Worm (Caenorhabditis elegans): ENCODE results near the gene W04G3.11.

The W04G3.11 gene

DNA sequence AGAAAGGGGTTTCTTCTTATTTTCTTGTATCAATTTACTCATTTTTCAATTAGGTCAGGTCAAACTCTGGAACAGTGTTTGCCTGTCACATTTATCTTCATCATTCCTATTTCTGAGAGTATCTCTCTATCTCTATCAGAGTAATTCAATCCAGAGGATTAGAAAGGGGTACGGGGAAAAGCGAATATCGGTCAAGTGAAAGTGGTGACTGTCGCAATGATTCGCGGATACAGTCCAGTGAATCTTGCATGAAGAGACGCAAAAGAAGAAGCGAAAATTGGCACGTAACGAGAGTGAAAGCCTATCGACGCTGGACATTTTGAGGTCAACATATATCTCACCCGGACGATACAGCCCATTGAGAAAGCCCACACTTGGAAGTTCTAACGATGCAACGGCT is 24.2 kb upstream of the W04G3.11 start, which contains the start of gene lpr-4:
lpr-4 (plus strand) TSS at position 328 of the 400 bp plus-strand sequence.
- TF ChIP-seq lin-38 (GFP tag; IDR thresholded peaks at IDR 0.05) (no peak), mxl-3 (GFP tag; optimal IDR thresholded peaks at IDR 0.05) (no peak), nhr-28 (tag; optimal IDR thresholded peaks at IDR 0.05) (peak; percentile 19), egl-43 (GFP tag; IDR thresholded peaks at IDR 0.05) (peak; percentile 34; the same call in 1 of the 2 replicates), unc-62 (GFP tag; optimal IDR thresholded peaks at IDR 0.05 in 1 of 2) (peak in 1 of 2 experiments; percentile 91), unc-62 (tag; optimal IDR thresholded peaks at IDR 0.05) (no peak), mep-1 (tag; optimal IDR thresholded peaks at IDR 0.05) (no peak), F10B5.3 (tag; optimal IDR thresholded peaks at IDR 0.05) (no peak), duxl-1 (tag; optimal IDR thresholded peaks at IDR 0.05; ENCODE audit: poor library complexity) (no peak), Y75B8A.6 (GFP tag; IDR thresholded peaks at IDR 0.05) (no peak), unc-130 (GFP tag; optimal IDR thresholded peaks at IDR 0.05) (no peak), zfp-3 (GFP tag; conservative IDR thresholded peaks at IDR 0.05) (no peak), mdt-29 (GFP tag; IDR thresholded peaks at IDR 0.05) (no peak), tra-1 (GFP tag; IDR thresholded peaks at IDR 0.05) (no peak), daf-19 (GFP tag; conservative IDR thresholded peaks at IDR 0.05) (no peak), nhr-48 (tag; optimal IDR thresholded peaks at IDR 0.05) (no peak), lin-15B (tag; optimal IDR thresholded peaks at IDR 0.05) (no peak), F44E2.7 (GFP tag; IDR thresholded peaks at IDR 0.05) (no peak), tag-97 (GFP tag; IDR thresholded peaks at IDR 0.05) (no peak), hlh-11 (tag; optimal IDR thresholded peaks at IDR 0.05) (peak; percentile 52), F37D6.2 (tag; optimal IDR thresholded peaks at IDR 0.05) (no peak), lsy-2 (tag; optimal IDR thresholded peaks at IDR 0.05) (no peak), dmd-8 (GFP tag; IDR thresholded peaks at IDR 0.05) (no peak)

DNA sequence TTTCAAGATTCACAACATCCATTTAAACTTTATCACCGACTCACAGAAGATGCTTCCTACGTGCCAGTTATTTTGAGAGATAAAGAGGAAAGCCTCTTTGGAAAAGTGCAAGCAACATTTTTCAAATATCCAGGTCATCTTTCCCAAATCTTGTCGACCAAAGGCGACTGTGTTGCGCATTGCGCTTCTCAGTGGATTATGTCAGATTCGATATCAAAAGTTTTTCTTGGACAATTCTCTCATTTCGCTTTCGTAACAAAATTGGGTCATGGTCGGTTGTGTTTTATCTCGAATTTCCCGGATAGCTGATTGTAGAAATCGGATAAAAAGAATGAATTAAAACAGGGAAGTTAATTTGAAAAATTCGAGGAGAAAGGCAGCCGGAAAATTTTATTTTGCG is 21.7 kb upstream of the W04G3.11 start:
- no peak for TF ChIP-seq jun-1 (tag; optimal IDR thresholded peaks at IDR 0.05)
- no peak for TF ChIP-seq ceh-62 (tag; optimal IDR thresholded peaks at IDR 0.05)
- TF ChIP-seq aly-2 (tag; optimal IDR thresholded peaks at IDR 0.05), result no peak
- TF ChIP-seq nhr-48 (tag; optimal IDR thresholded peaks at IDR 0.05), result no peak
- TF ChIP-seq dve-1 (tag; optimal IDR thresholded peaks at IDR 0.05; ENCODE audit: insufficient read depth), result no peak
- no peak for TF ChIP-seq php-3 (GFP tag; IDR thresholded peaks at IDR 0.05)
- TF ChIP-seq nhr-10 (tag; optimal IDR thresholded peaks at IDR 0.05), result no peak
- TF ChIP-seq lsy-2 (tag; optimal IDR thresholded peaks at IDR 0.05), result no peak
- TF ChIP-seq mxl-2 (GFP tag; conservative IDR thresholded peaks at IDR 0.05), result no peak
- no peak for TF ChIP-seq ceh-44 (GFP tag; IDR thresholded peaks at IDR 0.05)
- TF ChIP-seq mdt-29 (GFP tag; IDR thresholded peaks at IDR 0.05), result no peak

DNA sequence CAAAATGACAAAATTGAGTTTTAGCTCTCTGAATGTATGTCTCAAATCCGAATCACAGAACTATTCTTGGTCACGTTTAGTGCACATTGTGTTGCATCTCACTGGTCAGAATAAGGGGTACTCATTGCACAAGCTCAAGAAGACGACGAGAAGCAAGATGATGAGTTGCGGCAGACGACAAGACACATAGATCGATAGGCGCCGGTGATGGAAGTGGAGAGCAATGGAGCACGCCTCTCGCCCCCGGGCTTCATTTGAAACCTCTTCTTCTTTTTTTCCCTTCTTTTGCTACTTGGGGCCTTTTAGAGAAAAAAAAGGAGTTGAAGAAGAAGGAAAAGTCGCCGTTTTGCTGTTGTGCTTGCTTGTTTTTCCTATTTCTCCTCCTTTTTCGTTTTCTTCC is 20.7 kb upstream of the W04G3.11 start, which contains the start of gene apt-9:
apt-9 (plus strand) TSS at position 194 of the 400 bp plus-strand sequence.
- TF ChIP-seq mep-1 (tag; optimal IDR thresholded peaks at IDR 0.05), result peak; percentile 47
- TF ChIP-seq mxl-2 (GFP tag; conservative IDR thresholded peaks at IDR 0.05), result no peak
- peak in 1 of 2 experiments; percentile 50 for TF ChIP-seq lsy-2 (tag; optimal IDR thresholded peaks at IDR 0.05)
- no peak for TF ChIP-seq ceh-82 (tag; optimal IDR thresholded peaks at IDR 0.05)
- TF ChIP-seq mdl-1 (tag; optimal IDR thresholded peaks at IDR 0.05), result peak in 1 of 2 experiments; percentile 26
- 0 out of 2 replicates have a peak, but pooled peaks have one; percentile 18 for TF ChIP-seq vab-7 (GFP tag; IDR thresholded peaks at IDR 0.05)
- TF ChIP-seq lin-13 (GFP tag; optimal IDR thresholded peaks at IDR 0.05), result no peak
- TF ChIP-seq ceh-28 (tag; optimal IDR thresholded peaks at IDR 0.05), result peak; percentile 16
- no peak for TF ChIP-seq nhr-11 (tag; optimal IDR thresholded peaks at IDR 0.05)
- TF ChIP-seq lin-38 (GFP tag; IDR thresholded peaks at IDR 0.05), result no peak
- peak; percentile 64; the same call in 1 of the 2 replicates for TF ChIP-seq hmg-1.1 (GFP tag; IDR thresholded peaks at IDR 0.05)
- no peak for TF ChIP-seq unc-130 (GFP tag; optimal IDR thresholded peaks at IDR 0.05)
- peak; percentile 58 for TF ChIP-seq fkh-10 (GFP tag; optimal IDR thresholded peaks at IDR 0.05)
- TF ChIP-seq set-16 (GFP tag; IDR thresholded peaks at IDR 0.05), result peak; percentile 17; the same call in 1 of the 2 replicates
- TF ChIP-seq dmd-6 (GFP tag; IDR thresholded peaks at IDR 0.05), result no peak
- TF ChIP-seq ctbp-1 (GFP tag; IDR thresholded peaks at IDR 0.05), result peak; percentile 51; the same call in 1 of the 2 replicates
- peak; percentile 54 for TF ChIP-seq rbr-2 (tag; optimal IDR thresholded peaks at IDR 0.05)
- TF ChIP-seq ceh-20 (GFP tag; IDR thresholded peaks at IDR 0.05), result peak; percentile 43; the same call in 1 of the 2 replicates
- no peak for TF ChIP-seq nhr-76 (tag; optimal IDR thresholded peaks at IDR 0.05)
- peak in 1 of 2 experiments; percentile 92 for TF ChIP-seq unc-62 (GFP tag; optimal IDR thresholded peaks at IDR 0.05 in 1 of 2)
- TF ChIP-seq unc-62 (tag; optimal IDR thresholded peaks at IDR 0.05), result no peak
- TF ChIP-seq zip-11 (GFP tag; IDR thresholded peaks at IDR 0.05), result no peak

Data from whole organism, L4 larva.